Fruit fly (Drosophila melanogaster) whole organism, embryonic: ENCODE results near the gene timeout.
A peak's percentile ranks its signal among the peaks of the same experiment; 100 is the strongest.

Experiments used
- Antp ChIP-seq: fragments of 200-800 bp; sonication (Bioruptor generic); optimal IDR thresholded peaks from 3 replicates; lab custom pipeline; 2016; ENCODE audit warnings: missing biosample characterization, missing genetic modification characterization
- CG10543 ChIP-seq: fragments of 200-800 bp; sonication (Bioruptor generic); optimal IDR thresholded peaks from 3 replicates; lab custom pipeline; 2017; ENCODE audit warnings: missing biosample characterization, mild to moderate bottlenecking, missing genetic modification characterization, moderate library complexity
- CG11085 ChIP-seq: fragments of 200-800 bp; sonication (Bioruptor generic); IDR thresholded peaks from 2 replicates; pipeline ENCODE4 v1.3.6; 2022; ENCODE audit warnings: missing biosample characterization, missing genetic modification characterization
- CG11504 ChIP-seq: fragments of 200-800 bp; sonication (Bioruptor generic); optimal IDR thresholded peaks from 3 replicates; lab custom pipeline; 2019; ENCODE audit warnings: missing biosample characterization, mild to moderate bottlenecking, missing genetic modification characterization, moderate library complexity
- CG11695 ChIP-seq: fragments of 200-800 bp; sonication (Bioruptor generic); IDR thresholded peaks from 3 replicates; pipeline ENCODE4 v1.3.6; 2022; ENCODE audit warnings: missing biosample characterization, missing genetic modification characterization
- CG12236 ChIP-seq: fragments of 200-800 bp; sonication (Bioruptor generic); optimal IDR thresholded peaks from 2 replicates; lab custom pipeline; 2016; ENCODE audit warnings: missing biosample characterization, missing genetic modification characterization
- CG15011 ChIP-seq: fragments of 200-800 bp; sonication (Bioruptor generic); optimal IDR thresholded peaks from 3 replicates; lab custom pipeline; 2018; ENCODE audit warnings: missing biosample characterization, mild to moderate bottlenecking, missing genetic modification characterization
- CG15269 ChIP-seq: fragments of 200-800 bp; sonication (Bioruptor generic); optimal IDR thresholded peaks from 2 replicates; lab custom pipeline; 2018; ENCODE audit warnings: missing biosample characterization, mild to moderate bottlenecking, missing genetic modification characterization, moderate library complexity
- CG16815 ChIP-seq: fragments of 200-800 bp; sonication (Bioruptor generic); optimal IDR thresholded peaks from 3 replicates; lab custom pipeline; 2017; ENCODE audit warnings: missing biosample characterization, mild to moderate bottlenecking, missing genetic modification characterization
- CG1792 ChIP-seq: fragments of 200-800 bp; sonication (Bioruptor generic); optimal IDR thresholded peaks from 2 replicates; lab custom pipeline; 2016; ENCODE audit warnings: missing biosample characterization, missing genetic modification characterization
- CG2129 ChIP-seq: fragments of 200-800 bp; sonication (Bioruptor generic); IDR thresholded peaks from 2 replicates; pipeline ENCODE4 v1.3.6; 2022; ENCODE audit warnings: missing biosample characterization, missing genetic modification characterization; ENCODE audit not compliant: partially characterized antibody
- CG2712 ChIP-seq: fragments of 200-800 bp; optimal IDR thresholded peaks from 3 replicates; lab custom pipeline; 2019; ENCODE audit warnings: missing biosample characterization, mild to moderate bottlenecking, missing genetic modification characterization, moderate library complexity
- CG3726 ChIP-seq: fragments of 200-800 bp; sonication (Bioruptor generic); IDR thresholded peaks from 3 replicates; pipeline ENCODE4, ENCODE4 v1.3.6; 2022; ENCODE audit warnings: missing biosample characterization, missing genetic modification characterization
- CG4424 ChIP-seq: fragments of 200-800 bp; sonication (Bioruptor generic); optimal IDR thresholded peaks from 3 replicates; lab custom pipeline; 2016; ENCODE audit warnings: missing biosample characterization, missing genetic modification characterization
- CG7987 ChIP-seq: fragments of 200-800 bp; sonication (Bioruptor generic); optimal IDR thresholded peaks from 2 replicates; lab custom pipeline; 2018; ENCODE audit warnings: missing biosample characterization, mild to moderate bottlenecking, missing genetic modification characterization, moderate library complexity
- CG8089 ChIP-seq: fragments of 200-800 bp; sonication (Bioruptor generic); optimal IDR thresholded peaks from 3 replicates; lab custom pipeline; 2016; ENCODE audit warnings: missing biosample characterization, missing genetic modification characterization
- D ChIP-seq, 2 experiments: fragments of 200-800 bp in 1 of 2; fragments of >200 bp in 1 of 2; sonication (Bioruptor generic) in 1 of 2; optimal IDR thresholded peaks; 2 replicates in 1 of 2; 3 replicates in 1 of 2; lab custom pipeline; 2017; ENCODE audit warnings: mild to moderate bottlenecking in 1 of 2, missing biosample characterization in 1 of 2, missing genetic modification characterization in 1 of 2, missing genetic modification reagents in 1 of 2
- E2f1 ChIP-seq: fragments of 200-800 bp; sonication (Bioruptor generic); IDR thresholded peaks from 2 replicates; pipeline ENCODE4 v1.3.6; 2022; ENCODE audit warnings: missing biosample characterization, missing genetic modification characterization
- Ets97D ChIP-seq: fragments of 200-800 bp; sonication (Bioruptor generic); optimal IDR thresholded peaks from 3 replicates; lab custom pipeline; 2016; ENCODE audit warnings: missing biosample characterization, missing genetic modification characterization
- HLH3B ChIP-seq: fragments of 200-800 bp; sonication (Bioruptor generic); IDR thresholded peaks from 2 replicates; pipeline ENCODE4 v1.3.6; 2022; ENCODE audit warnings: missing biosample characterization, missing genetic modification characterization
- HLH4C ChIP-seq: fragments of 200-800 bp; sonication (Bioruptor generic); IDR thresholded peaks from 3 replicates; pipeline ENCODE4 v1.3.6; 2022; ENCODE audit warnings: missing biosample characterization, missing genetic modification characterization; ENCODE audit not compliant: partially characterized antibody
- Hmx ChIP-seq: fragments of 200-800 bp; sonication (Bioruptor generic); optimal IDR thresholded peaks from 2 replicates; lab custom pipeline; 2016; ENCODE audit warnings: missing biosample characterization, missing genetic modification characterization
- Lim3 ChIP-seq: fragments of 200-800 bp; sonication (Bioruptor generic); IDR thresholded peaks from 2 replicates; pipeline ENCODE4 v1.3.6; 2022; ENCODE audit warnings: missing biosample characterization, missing genetic modification characterization
- NC2α ChIP-seq: fragments of 200-800 bp; sonication (Bioruptor generic); optimal IDR thresholded peaks from 2 replicates; lab custom pipeline; 2016; ENCODE audit warnings: missing biosample characterization, missing genetic modification characterization
- NfI ChIP-seq: fragments of 200-800 bp; sonication (Bioruptor generic); optimal IDR thresholded peaks from 3 replicates; lab custom pipeline; 2018; ENCODE audit warnings: missing biosample characterization, mild to moderate bottlenecking, missing genetic modification characterization, moderate library complexity
- Pdp1 ChIP-seq, 2 experiments: fragments of 200-800 bp; sonication (Bioruptor generic); optimal IDR thresholded peaks; 3 replicates each; lab custom pipeline; 2016; ENCODE audit warnings: missing biosample characterization in 2 of 2, missing genetic modification characterization in 2 of 2, mild to moderate bottlenecking in 1 of 2, moderate library complexity in 1 of 2
- Ravus ChIP-seq: fragments of 200-800 bp; sonication (Bioruptor generic); IDR thresholded peaks from 2 replicates; pipeline ENCODE4 v1.3.6; 2022; ENCODE audit warnings: missing biosample characterization, missing genetic modification characterization
- Sox100B ChIP-seq: fragments of 200-800 bp; sonication (Bioruptor generic); optimal IDR thresholded peaks from 3 replicates; lab custom pipeline; 2018; ENCODE audit warnings: missing biosample characterization, mild to moderate bottlenecking, missing genetic modification characterization
- TFAM ChIP-seq: fragments of 200-800 bp; sonication (Bioruptor generic); optimal IDR thresholded peaks from 2 replicates; lab custom pipeline; 2017; ENCODE audit warnings: missing biosample characterization, missing genetic modification characterization, inconsistent platforms
- Trl ChIP-seq, 3 experiments: fragments of >200 bp in 2 of 3; fragments of 200-800 bp in 1 of 3; sonication (Bioruptor generic) in 1 of 3; optimal IDR thresholded peaks; 2 replicates in 1 of 3; 3 replicates in 2 of 3; lab custom pipeline; 2016 to 2017; ENCODE audit warnings: missing biosample characterization in 1 of 3, missing genetic modification characterization in 1 of 3
- YL-1 ChIP-seq: fragments of 200-800 bp; sonication (Bioruptor generic); optimal IDR thresholded peaks from 3 replicates; lab custom pipeline; 2017; ENCODE audit warnings: missing biosample characterization, mild to moderate bottlenecking, missing genetic modification characterization
- az2 ChIP-seq: fragments of 200-800 bp; sonication (Bioruptor generic); optimal IDR thresholded peaks from 3 replicates; lab custom pipeline; 2016; ENCODE audit warnings: missing biosample characterization, missing genetic modification characterization
- br ChIP-seq: fragments of >200 bp; optimal IDR thresholded peaks from 2 replicates; lab custom pipeline; 2017
- cad ChIP-seq: fragments of >200 bp; optimal IDR thresholded peaks from 2 replicates; lab custom pipeline; 2017; ENCODE audit warnings: missing biosample characterization, missing genetic modification characterization
- crc ChIP-seq: fragments of 200-800 bp; sonication (Bioruptor generic); optimal IDR thresholded peaks from 2 replicates; lab custom pipeline; 2016; ENCODE audit warnings: missing biosample characterization, missing genetic modification characterization
- croc ChIP-seq: fragments of 200-800 bp; sonication (Bioruptor generic); conservative IDR thresholded peaks from 3 replicates; pipeline ENCODE4 v1.3.6; 2022; ENCODE audit warnings: missing biosample characterization, missing genetic modification characterization
- dysf ChIP-seq: fragments of 200-800 bp; sonication (Bioruptor generic); IDR thresholded peaks from 3 replicates; pipeline ENCODE4 v1.3.6; 2022; ENCODE audit warnings: missing biosample characterization, missing genetic modification characterization
- esg ChIP-seq: fragments of 200-800 bp; sonication (Bioruptor generic); conservative IDR thresholded peaks from 2 replicates; pipeline ENCODE4 v1.3.6; 2022; ENCODE audit warnings: missing biosample characterization, missing genetic modification characterization
- fd64A ChIP-seq: fragments of 200-800 bp; sonication (Bioruptor generic); optimal IDR thresholded peaks from 3 replicates; lab custom pipeline; 2018; ENCODE audit warnings: missing biosample characterization, mild to moderate bottlenecking, missing genetic modification characterization
- grn ChIP-seq: fragments of 200-800 bp; sonication (Bioruptor generic); optimal IDR thresholded peaks from 3 replicates; lab custom pipeline; 2017; ENCODE audit warnings: missing biosample characterization, missing genetic modification characterization
- her ChIP-seq: fragments of 200-800 bp; sonication (Bioruptor generic); optimal IDR thresholded peaks from 2 replicates; lab custom pipeline; 2016; ENCODE audit warnings: missing biosample characterization, missing genetic modification characterization
- jumu ChIP-seq: fragments of 200-800 bp; sonication (Bioruptor generic); optimal IDR thresholded peaks from 3 replicates; lab custom pipeline; 2016; ENCODE audit warnings: missing biosample characterization, missing genetic modification characterization
- kay ChIP-seq: fragments of 200-800 bp; sonication (Bioruptor generic); optimal IDR thresholded peaks from 2 replicates; lab custom pipeline; 2016; ENCODE audit warnings: missing biosample characterization, missing genetic modification characterization
- kni ChIP-seq: fragments of 200-800 bp; sonication (Bioruptor generic); optimal IDR thresholded peaks from 3 replicates; lab custom pipeline; 2017; ENCODE audit warnings: mild to moderate bottlenecking, missing biosample characterization, missing genetic modification reagents, missing genetic modification characterization
- mam ChIP-seq: fragments of 200-800 bp; sonication (Bioruptor generic); optimal IDR thresholded peaks from 3 replicates; lab custom pipeline; 2016; ENCODE audit warnings: missing biosample characterization, missing genetic modification characterization
- pan ChIP-seq, 4 experiments: fragments of >200 bp in 3 of 4; fragments of 200-800 bp in 1 of 4; sonication (Bioruptor generic) in 1 of 4; optimal IDR thresholded peaks in 3 of 4; IDR thresholded peaks in 1 of 4; 2 replicates each; pipeline versions ENCODE4 v1.3.6 to Lab custom; 2017 to 2022; ENCODE audit warnings: missing biosample characterization in 2 of 4, missing genetic modification characterization in 2 of 4, mixed read lengths in 1 of 4
- peb ChIP-seq: fragments of 200-800 bp; sonication (Bioruptor generic); IDR thresholded peaks from 2 replicates; pipeline ENCODE4 v1.3.6; 2022; ENCODE audit warnings: missing biosample characterization, missing genetic modification characterization
- run ChIP-seq: fragments of 200-800 bp; sonication (Bioruptor generic); optimal IDR thresholded peaks from 3 replicates; lab custom pipeline; 2018; ENCODE audit warnings: missing biosample characterization, mild to moderate bottlenecking, missing genetic modification characterization
- sna ChIP-seq: fragments of 200-800 bp; sonication (Bioruptor generic); IDR thresholded peaks from 2 replicates; pipeline ENCODE4 v1.3.6; 2022; ENCODE audit warnings: missing biosample characterization, missing genetic modification characterization; ENCODE audit not compliant: partially characterized antibody
- stc ChIP-seq: fragments of 200-800 bp; sonication (Bioruptor generic); IDR thresholded peaks from 2 replicates; pipeline ENCODE4 v1.3.6; 2022; ENCODE audit warnings: missing biosample characterization, missing genetic modification characterization
- ttk ChIP-seq: fragments of 200-800 bp; sonication (Bioruptor generic); IDR thresholded peaks from 2 replicates; pipeline ENCODE4 v2.1.2; 2022; ENCODE audit warnings: missing biosample characterization, missing genetic modification characterization

The timeout gene

DNA sequence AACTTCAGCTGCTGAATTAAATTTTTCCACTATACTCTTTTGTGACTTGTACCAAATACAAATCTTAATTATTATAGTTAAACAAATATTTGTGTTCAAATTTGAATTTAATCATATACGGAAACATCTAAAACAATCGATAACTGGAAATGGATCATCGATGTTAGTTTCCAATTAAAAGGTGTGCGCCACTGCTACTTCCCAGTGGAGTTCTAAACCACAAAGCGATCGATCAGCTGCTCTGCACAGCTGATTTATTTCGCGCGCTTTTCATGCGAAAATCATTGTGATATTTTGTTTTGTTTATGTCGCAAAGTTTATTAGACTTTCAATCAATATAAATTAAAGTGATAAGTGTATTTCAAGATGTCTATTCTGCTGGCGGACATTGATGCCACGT is at the start of gene timeout (continued):
- TF ChIP-seq CG15011 (GFP tag; lab: Kevin White, UChicago), result no peak
- no peak for TF ChIP-seq TFAM (GFP tag; lab: Kevin White, UChicago)
- TF ChIP-seq Lim3, result no peak
- no peak for TF ChIP-seq jumu (GFP tag; lab: Kevin White, UChicago)
- TF ChIP-seq CG16815 (GFP tag; lab: Kevin White, UChicago), result no peak
- TF ChIP-seq run (tag; lab: Kevin White, UChicago), result no peak
- TF ChIP-seq Sox100B (GFP tag; lab: Kevin White, UChicago), result no peak
- TF ChIP-seq CG2129 (GFP tag; lab: Robert Waterston, UW), result no peak
- TF ChIP-seq Ravus (GFP tag; lab: Robert Waterston, UW), result no peak
- no peak for TF ChIP-seq stc (GFP tag; lab: Robert Waterston, UW)
- no peak for TF ChIP-seq br (lab: Kevin White, UChicago)
- TF ChIP-seq Trl (optimal IDR thresholded peaks at IDR 0.05; lab: Kevin White, UChicago), result no peak
- no peak for TF ChIP-seq Trl (GFP tag; optimal IDR thresholded peaks at IDR 0.05; lab: Kevin White, UChicago)
- no peak for TF ChIP-seq CG3726 (GFP tag; lab: Robert Waterston, UW)
- TF ChIP-seq CG8089 (GFP tag; lab: Kevin White, UChicago), result no peak
- no peak for TF ChIP-seq CG10543 (GFP tag; lab: Kevin White, UChicago)
- TF ChIP-seq CG4424 (GFP tag; lab: Kevin White, UChicago), result no peak
- TF ChIP-seq sna (GFP tag; lab: Robert Waterston, UW), result peak; percentile 69; the same call in 1 of the 2 replicates
- no peak for TF ChIP-seq az2 (GFP tag; lab: Kevin White, UChicago)
- peak; percentile 35 for TF ChIP-seq CG11504 (tag; lab: Kevin White, UChicago)
- no peak for TF ChIP-seq ttk (GFP tag; lab: Robert Waterston, UW)
- no peak for TF ChIP-seq mam (GFP tag; lab: Kevin White, UChicago)
- peak; percentile 70; the same call in 1 of the 2 replicates for TF ChIP-seq E2f1 (GFP tag; lab: Robert Waterston, UW)
- no peak for TF ChIP-seq CG7987 (GFP tag; lab: Kevin White, UChicago)
- no peak for TF ChIP-seq grn (GFP tag; lab: Kevin White, UChicago)
- TF ChIP-seq crc, result no peak
- no peak for TF ChIP-seq esg
- peak; percentile 73 for TF ChIP-seq Ets97D (GFP tag; lab: Kevin White, UChicago)
- no peak for TF ChIP-seq fd64A (GFP tag; lab: Kevin White, UChicago)
- TF ChIP-seq D (optimal IDR thresholded peaks at IDR 0.05; lab: Kevin White, UChicago), result no peak
- no peak for TF ChIP-seq D (GFP tag; optimal IDR thresholded peaks at IDR 0.05; lab: Kevin White, UChicago)
- TF ChIP-seq HLH4C (GFP tag; lab: Robert Waterston, UW), result peak; percentile 73
- TF ChIP-seq Hmx, result no peak
- no peak for TF ChIP-seq YL-1 (GFP tag; lab: Kevin White, UChicago)
- no peak for TF ChIP-seq CG1792 (GFP tag; lab: Kevin White, UChicago)
- TF ChIP-seq peb (GFP tag; lab: Robert Waterston, UW), result no peak
- no peak for TF ChIP-seq croc (GFP tag; lab: Robert Waterston, UW)
- TF ChIP-seq cad (GFP tag; lab: Kevin White, UChicago), result no peak
- TF ChIP-seq CG2712 (tag; lab: Kevin White, UChicago), result no peak
- no peak for TF ChIP-seq CG15269 (tag; lab: Kevin White, UChicago)
- no peak for TF ChIP-seq Antp (GFP tag; lab: Kevin White, UChicago)
- TF ChIP-seq NC2α (GFP tag; lab: Kevin White, UChicago), result no peak
- TF ChIP-seq pan (optimal IDR thresholded peaks at IDR 0.05; lab: Kevin White, UChicago), result no peak
- TF ChIP-seq pan (GFP tag; optimal IDR thresholded peaks at IDR 0.05 in 1 of 2, IDR thresholded peaks at IDR 0.05 in 1 of 2), result no peak
- TF ChIP-seq CG12236 (GFP tag; lab: Kevin White, UChicago), result no peak
- TF ChIP-seq her (GFP tag; lab: Kevin White, UChicago), result no peak
- TF ChIP-seq Pdp1 (GFP tag; optimal IDR thresholded peaks at IDR 0.05; lab: Kevin White, UChicago), result no peak
- no peak for TF ChIP-seq NfI (GFP tag; lab: Kevin White, UChicago)
- TF ChIP-seq kay (GFP tag; lab: Kevin White, UChicago), result no peak
- TF ChIP-seq CG11085 (GFP tag; lab: Robert Waterston, UW), result no peak
- no peak for TF ChIP-seq kni (GFP tag; lab: Kevin White, UChicago)
- TF ChIP-seq CG11695 (GFP tag; lab: Robert Waterston, UW), result no peak
- TF ChIP-seq HLH3B (GFP tag; lab: Robert Waterston, UW), result no peak
- TF ChIP-seq dysf (GFP tag; lab: Robert Waterston, UW), result no peak
